Worm (Caenorhabditis elegans): ENCODE data around the gene inpp-1.

- no peak for TF ChIP-seq lsy-2 (tag; optimal IDR thresholded peaks at IDR 0.05)
- no peak for TF ChIP-seq elt-3 (tag; optimal IDR thresholded peaks at IDR 0.05)
- no peak for TF ChIP-seq zag-1 (tag; optimal IDR thresholded peaks at IDR 0.05)
- TF ChIP-seq ztf-11 (tag; optimal IDR thresholded peaks at IDR 0.05), result no peak
- no peak for TF ChIP-seq nhr-11 (tag; optimal IDR thresholded peaks at IDR 0.05)
- TF ChIP-seq elt-1 (tag; optimal IDR thresholded peaks at IDR 0.05), result no peak
- no peak for TF ChIP-seq Y55F3AM.14 (GFP tag; optimal IDR thresholded peaks at IDR 0.05)
- no peak for TF ChIP-seq nhr-6 (tag; optimal IDR thresholded peaks at IDR 0.05)
- no peak for TF ChIP-seq nhr-12 (tag; optimal IDR thresholded peaks at IDR 0.05)
- no peak for TF ChIP-seq skn-1 (tag; optimal IDR thresholded peaks at IDR 0.05)
- no peak for TF ChIP-seq aly-2 (tag; optimal IDR thresholded peaks at IDR 0.05)
- no peak for TF ChIP-seq nhr-10 (tag; optimal IDR thresholded peaks at IDR 0.05)
- TF ChIP-seq nhr-237 (tag; optimal IDR thresholded peaks at IDR 0.05), result no peak
Measured at ce11 chrIV:10796707-10797106, 23.0 kb upstream of the inpp-1 start.

Measured in whole organism, L2 larva.